Worm (Caenorhabditis elegans): ENCODE results near the gene C56E6.7.

Gene C56E6.7

ce11 chrII:6484876-6485526, 31.4 kb upstream of the C56E6.7 start, which contains the start of the genes lido-16 and plpp-1.2:
lido-16 (minus strand) TSS chrII:6484976.
plpp-1.2 (plus strand) TSS chrII:6485476.
- TF ChIP-seq R02D3.7 (tag; optimal IDR thresholded peaks at IDR 0.05), result no peak
- TF ChIP-seq unc-39 (tag; optimal IDR thresholded peaks at IDR 0.05), result no peak
- TF ChIP-seq nhr-76 (tag; optimal IDR thresholded peaks at IDR 0.05), result no peak
- no peak for TF ChIP-seq pqm-1 (tag; optimal IDR thresholded peaks at IDR 0.05)
- no peak for TF ChIP-seq mml-1 (tag; optimal IDR thresholded peaks at IDR 0.05)
- no peak for TF ChIP-seq hmg-11 (tag; optimal IDR thresholded peaks at IDR 0.05)
- TF ChIP-seq egl-27 (tag; optimal IDR thresholded peaks at IDR 0.05), result no peak
- no peak for TF ChIP-seq ZK546.5 (tag; optimal IDR thresholded peaks at IDR 0.05)
- no peak for TF ChIP-seq nhr-28 (tag; optimal IDR thresholded peaks at IDR 0.05)
- TF ChIP-seq fkh-2 (tag; optimal IDR thresholded peaks at IDR 0.05), result no peak
- no peak for TF ChIP-seq lsy-12 (tag; optimal IDR thresholded peaks at IDR 0.05)
- TF ChIP-seq unc-62 (GFP tag; optimal IDR thresholded peaks at IDR 0.05), result no peak
- no peak for TF ChIP-seq tbx-2 (tag; optimal IDR thresholded peaks at IDR 0.05)
- no peak for TF ChIP-seq mdl-1 (tag; optimal IDR thresholded peaks at IDR 0.05)
- no peak for TF ChIP-seq nhr-23 (tag; optimal IDR thresholded peaks at IDR 0.05)

DNA sequence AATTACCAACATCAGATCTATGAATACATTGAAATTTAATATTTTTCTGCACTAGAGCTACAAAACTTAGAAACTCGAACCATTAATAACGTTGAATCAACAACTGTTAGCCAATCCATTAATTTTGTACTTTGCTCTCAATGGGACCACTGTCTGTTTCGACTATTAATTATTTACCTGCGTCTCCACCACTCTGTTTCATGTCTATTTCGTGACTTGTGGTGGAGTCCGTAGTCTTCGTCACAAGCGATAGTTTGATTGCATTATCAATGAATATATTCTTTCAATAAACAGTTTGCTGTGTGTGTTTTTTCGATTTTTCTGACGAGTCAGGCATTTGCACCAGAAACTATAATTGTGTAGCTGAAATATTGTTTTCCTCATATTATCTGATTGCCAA, 30.0 kb upstream of the C56E6.7 start:
- TF ChIP-seq elt-2 (tag; optimal IDR thresholded peaks at IDR 0.05) (peak; percentile 57), pqm-1 (tag; optimal IDR thresholded peaks at IDR 0.05) (peak; percentile 64), nhr-67 (tag; optimal IDR thresholded peaks at IDR 0.05) (no peak), nfya-1 (tag; optimal IDR thresholded peaks at IDR 0.05; ENCODE audit: insufficient read depth) (peak; percentile 17)

ce11 chrII:6489711-6490184, 26.6 kb upstream of the C56E6.7 start, which contains the start of the genes snr-3 and rsp-5:
snr-3 (minus strand) TSS chrII:6489761.
rsp-5 (plus strand) TSS chrII:6490165.
- no peak for TF ChIP-seq ceh-9 (tag; optimal IDR thresholded peaks at IDR 0.05)
- TF ChIP-seq egl-27 (tag; optimal IDR thresholded peaks at IDR 0.05), result no peak
- no peak for TF ChIP-seq mml-1 (tag; optimal IDR thresholded peaks at IDR 0.05)
- no peak for TF ChIP-seq sea-2 (GFP tag; optimal IDR thresholded peaks at IDR 0.05)
- no peak for TF ChIP-seq nhr-77 (tag; optimal IDR thresholded peaks at IDR 0.05)
- TF ChIP-seq lin-39 (tag; optimal IDR thresholded peaks at IDR 0.05), result peak; percentile 61
- TF ChIP-seq nfya-1 (tag; optimal IDR thresholded peaks at IDR 0.05; ENCODE audit: insufficient read depth), result peak; percentile 95
- TF ChIP-seq pha-4 (tag; optimal IDR thresholded peaks at IDR 0.05), result peak; percentile 81
- TF ChIP-seq R02D3.7 (tag; optimal IDR thresholded peaks at IDR 0.05), result peak; percentile 51
- peak; percentile 9 for TF ChIP-seq lsy-12 (tag; optimal IDR thresholded peaks at IDR 0.05)
- no peak for TF ChIP-seq elt-1 (tag; optimal IDR thresholded peaks at IDR 0.05)
- TF ChIP-seq pqm-1 (tag; optimal IDR thresholded peaks at IDR 0.05), result peak; percentile 34
- TF ChIP-seq nhr-23 (tag; optimal IDR thresholded peaks at IDR 0.05), result peak; percentile 80
- peak; percentile 63 for TF ChIP-seq snpc-4 (tag; optimal IDR thresholded peaks at IDR 0.05)
- peak; percentile 78 for TF ChIP-seq lin-15B (tag; optimal IDR thresholded peaks at IDR 0.05)
- peak; percentile 92 for TF ChIP-seq egl-5 (tag; optimal IDR thresholded peaks at IDR 0.05)
- no peak for TF ChIP-seq jun-1 (tag; optimal IDR thresholded peaks at IDR 0.05)
- peak; percentile 47 for TF ChIP-seq elt-2 (tag; optimal IDR thresholded peaks at IDR 0.05)
- TF ChIP-seq fkh-10 (GFP tag; optimal IDR thresholded peaks at IDR 0.05), result no peak
- peak; percentile 85 for TF ChIP-seq nhr-25 (tag; optimal IDR thresholded peaks at IDR 0.05)
- peak; percentile 39 for TF ChIP-seq nhr-43 (tag; optimal IDR thresholded peaks at IDR 0.05; ENCODE audit: poor library complexity, severe bottlenecking)
- no peak for TF ChIP-seq nhr-67 (tag; optimal IDR thresholded peaks at IDR 0.05)
- no peak for TF ChIP-seq nhr-237 (tag; optimal IDR thresholded peaks at IDR 0.05)
- TF ChIP-seq daf-12 (tag; optimal IDR thresholded peaks at IDR 0.05), result no peak
- TF ChIP-seq ceh-28 (tag; optimal IDR thresholded peaks at IDR 0.05), result peak; percentile 22
- TF ChIP-seq zag-1 (tag; optimal IDR thresholded peaks at IDR 0.05), result no peak

ce11 chrII:6491187-6491586, 25.2 kb upstream of the C56E6.7 start:
- TF ChIP-seq nhr-11 (tag; optimal IDR thresholded peaks at IDR 0.05), result no peak
- TF ChIP-seq ztf-4 (tag; optimal IDR thresholded peaks at IDR 0.05), result no peak
- TF ChIP-seq fos-1 (tag; optimal IDR thresholded peaks at IDR 0.05), result no peak
- TF ChIP-seq ZK546.5 (tag; optimal IDR thresholded peaks at IDR 0.05), result no peak
- TF ChIP-seq lsy-12 (tag; optimal IDR thresholded peaks at IDR 0.05), result no peak
- TF ChIP-seq aly-2 (tag; optimal IDR thresholded peaks at IDR 0.05), result no peak
- no peak for TF ChIP-seq ceh-9 (tag; optimal IDR thresholded peaks at IDR 0.05)
- TF ChIP-seq nhr-28 (tag; optimal IDR thresholded peaks at IDR 0.05), result no peak
- TF ChIP-seq fkh-2 (tag; optimal IDR thresholded peaks at IDR 0.05), result no peak
- no peak for TF ChIP-seq egl-5 (tag; optimal IDR thresholded peaks at IDR 0.05)

Measured in whole organism, L3 larva.